Fruit fly (Drosophila melanogaster) whole organism, adult: Measurements from ENCODE around the gene CG9986.

Experiments used
- CG11617 ChIP-seq: fragments of 200-800 bp; sonication (Bioruptor generic); optimal IDR thresholded peaks from 2 replicates; lab custom pipeline; 2017; ENCODE audit warnings: mild to moderate bottlenecking, missing biosample characterization, missing genetic modification reagents, missing genetic modification characterization
- CG12768 ChIP-seq: fragments of 200-800 bp; sonication (Bioruptor generic); optimal IDR thresholded peaks from 2 replicates; lab custom pipeline; 2017; ENCODE audit warnings: missing biosample characterization, missing genetic modification characterization, mild to moderate bottlenecking, moderate library complexity, missing genetic modification reagents
- CG14711 ChIP-seq: fragments of 200-800 bp; sonication (Bioruptor generic); optimal IDR thresholded peaks from 2 replicates; lab custom pipeline; 2018; ENCODE audit warnings: missing biosample characterization, mild to moderate bottlenecking, missing genetic modification characterization, moderate library complexity
- CG1620 ChIP-seq: fragments of 200-800 bp; sonication (Bioruptor generic); optimal IDR thresholded peaks from 2 replicates; lab custom pipeline; 2016; ENCODE audit warnings: missing biosample characterization, missing genetic modification characterization
- CG33017 ChIP-seq: fragments of 200-800 bp; sonication (Bioruptor generic); optimal IDR thresholded peaks from 2 replicates; lab custom pipeline; 2018; ENCODE audit warnings: missing biosample characterization, mild to moderate bottlenecking, missing genetic modification characterization, moderate library complexity
- CG5204 ChIP-seq: fragments of 200-800 bp; sonication (Bioruptor generic); optimal IDR thresholded peaks from 2 replicates; lab custom pipeline; 2016; ENCODE audit warnings: missing biosample characterization, missing genetic modification characterization
- CG7045 ChIP-seq: fragments of 200-800 bp; sonication (Bioruptor generic); optimal IDR thresholded peaks from 2 replicates; lab custom pipeline; 2017; ENCODE audit warnings: missing biosample characterization, mild to moderate bottlenecking, missing genetic modification characterization
- CG7101 ChIP-seq: fragments of 200-800 bp; sonication (Bioruptor generic); optimal IDR thresholded peaks from 2 replicates; lab custom pipeline; 2018; ENCODE audit warnings: missing biosample characterization, mild to moderate bottlenecking, missing genetic modification characterization, moderate library complexity
- Clk ChIP-seq: fragments of 200-800 bp; sonication (Bioruptor generic); optimal IDR thresholded peaks from 2 replicates; lab custom pipeline; 2017; ENCODE audit warnings: missing biosample characterization, missing genetic modification characterization
- Crg-1 ChIP-seq: fragments of 200-800 bp; sonication (Bioruptor generic); optimal IDR thresholded peaks from 2 replicates; lab custom pipeline; 2016; ENCODE audit warnings: missing biosample characterization, missing genetic modification characterization
- Hr96 ChIP-seq: fragments of 200-800 bp; sonication (Bioruptor generic); optimal IDR thresholded peaks from 2 replicates; lab custom pipeline; 2016; ENCODE audit warnings: missing biosample characterization, missing genetic modification characterization
- Mnt ChIP-seq: fragments of 200-800 bp; sonication (Bioruptor generic); optimal IDR thresholded peaks from 2 replicates; lab custom pipeline; 2016; ENCODE audit warnings: missing biosample characterization, mild to moderate bottlenecking, missing genetic modification characterization
- bab1 ChIP-seq: fragments of 200-800 bp; sonication (Bioruptor generic); optimal IDR thresholded peaks from 3 replicates; lab custom pipeline; 2019; ENCODE audit warnings: missing biosample characterization, mild to moderate bottlenecking, missing genetic modification characterization, moderate library complexity
- cic ChIP-seq: fragments of 200-800 bp; sonication (Bioruptor generic); optimal IDR thresholded peaks from 2 replicates; lab custom pipeline; 2017; ENCODE audit warnings: missing biosample characterization, mild to moderate bottlenecking, missing genetic modification characterization, moderate library complexity
- cnc ChIP-seq, 2 experiments: fragments of >200 bp; optimal IDR thresholded peaks; 2 replicates each; lab custom pipeline; 2017
- kay ChIP-seq: fragments of 200-800 bp; sonication (Bioruptor generic); peaks from one replicate; lab custom pipeline; 2016; ENCODE audit warnings: missing biosample characterization, missing genetic modification characterization, borderline replicate concordance
- ovo ChIP-seq: fragments of 200-800 bp; sonication (Bioruptor generic); optimal IDR thresholded peaks from 2 replicates; lab custom pipeline; 2016; ENCODE audit warnings: missing biosample characterization, missing genetic modification characterization
- pad ChIP-seq: fragments of 200-800 bp; sonication (Bioruptor generic); optimal IDR thresholded peaks from 3 replicates; lab custom pipeline; 2017; ENCODE audit warnings: missing biosample characterization, missing genetic modification characterization, mild to moderate bottlenecking, moderate library complexity, missing genetic modification reagents
- tj ChIP-seq: fragments of 200-800 bp; sonication (Bioruptor generic); optimal IDR thresholded peaks from 3 replicates; lab custom pipeline; 2017; ENCODE audit warnings: missing biosample characterization, mild to moderate bottlenecking, missing genetic modification characterization, moderate library complexity
- toe ChIP-seq: fragments of 200-800 bp; sonication (Bioruptor generic); optimal IDR thresholded peaks from 2 replicates; lab custom pipeline; 2016; ENCODE audit warnings: missing biosample characterization, missing genetic modification characterization

CG9986 gene

dm6 chr3R:28580540-28581095, 25.3 kb upstream of the CG9986 start:
- TF ChIP-seq CG11617: peak; percentile 31
- peak; percentile 25 for TF ChIP-seq cic (GFP tag; lab: Kevin White, UChicago)
- TF ChIP-seq CG7045: no peak
- peak; percentile 23 for TF ChIP-seq Crg-1 (GFP tag; lab: Kevin White, UChicago)
- TF ChIP-seq CG12768 (GFP tag; lab: Kevin White, UChicago): peak; percentile 38
- TF ChIP-seq ovo: peak; percentile 70
- no peak for TF ChIP-seq CG5204 (GFP tag; lab: Kevin White, UChicago)

- TF ChIP-seq CG33017 (no peak), bab1 (GFP tag; lab: Kevin White, UChicago) (no peak), ovo (no peak), tj (GFP tag; lab: Kevin White, UChicago) (no peak), CG11617 (no peak), Hr96 (GFP tag; lab: Kevin White, UChicago) (no peak), CG7045 (no peak), cnc (optimal IDR thresholded peaks at IDR 0.05; lab: Kevin White, UChicago) (no peak), CG7101 (tag; lab: Kevin White, UChicago) (no peak), toe (GFP tag; lab: Kevin White, UChicago) (no peak), CG14711 (tag; lab: Kevin White, UChicago) (no peak)
Measured at dm6 chr3R:28582629-28583028, 23.2 kb upstream of the CG9986 start.

dm6 chr3R:28584237-28584834, 21.5 kb upstream of the CG9986 start:
- TF ChIP-seq Crg-1 (GFP tag; lab: Kevin White, UChicago) (no peak), toe (GFP tag; lab: Kevin White, UChicago) (no peak), ovo (no peak), kay (GFP tag; lab: Kevin White, UChicago) (no peak), cnc (optimal IDR thresholded peaks at IDR 0.05; lab: Kevin White, UChicago) (no peak), Hr96 (GFP tag; lab: Kevin White, UChicago) (no peak), CG33017 (no peak)

- TF ChIP-seq kay (GFP tag; lab: Kevin White, UChicago): peak; percentile 92
- peak; percentile 97 for TF ChIP-seq CG11617
- TF ChIP-seq CG14711 (tag; lab: Kevin White, UChicago): peak; percentile 82
- peak; percentile 97 for TF ChIP-seq Clk (GFP tag; lab: Kevin White, UChicago)
- TF ChIP-seq ovo: peak; percentile 99
- TF ChIP-seq cic (GFP tag; lab: Kevin White, UChicago): peak; percentile 98
- peak; percentile 96 for TF ChIP-seq CG1620 (GFP tag; lab: Kevin White, UChicago)
- TF ChIP-seq toe (GFP tag; lab: Kevin White, UChicago): peak; percentile 87
- peak; percentile 92 for TF ChIP-seq pad (GFP tag; lab: Kevin White, UChicago)
- peak; percentile 91 for TF ChIP-seq CG7101 (tag; lab: Kevin White, UChicago)
- peak; percentile 99 for TF ChIP-seq CG12768 (GFP tag; lab: Kevin White, UChicago)
- peak; percentile 92 for TF ChIP-seq CG5204 (GFP tag; lab: Kevin White, UChicago)
- TF ChIP-seq Mnt (GFP tag; lab: Kevin White, UChicago): peak; percentile 97
- TF ChIP-seq CG7045: peak; percentile 98
- TF ChIP-seq CG33017: peak; percentile 88
- TF ChIP-seq Crg-1 (GFP tag; lab: Kevin White, UChicago): peak; percentile 100
- peak; percentile 96 for TF ChIP-seq Hr96 (GFP tag; lab: Kevin White, UChicago)
- peak; percentile 79 for TF ChIP-seq tj (GFP tag; lab: Kevin White, UChicago)
- no peak for TF ChIP-seq cnc (optimal IDR thresholded peaks at IDR 0.05; lab: Kevin White, UChicago)
- no peak for TF ChIP-seq bab1 (GFP tag; lab: Kevin White, UChicago)
Measured at dm6 chr3R:28585076-28585821, 20.6 kb upstream of the CG9986 start, which contains the start of gene fkh. fkh (minus strand) TSS chr3R:28585264.

- TF ChIP-seq CG7101 (tag; lab: Kevin White, UChicago) (no peak), cic (GFP tag; lab: Kevin White, UChicago) (no peak), tj (GFP tag; lab: Kevin White, UChicago) (no peak), Clk (GFP tag; lab: Kevin White, UChicago) (no peak), pad (GFP tag; lab: Kevin White, UChicago) (no peak), CG5204 (GFP tag; lab: Kevin White, UChicago) (no peak), Hr96 (GFP tag; lab: Kevin White, UChicago) (no peak), CG7045 (no peak), toe (GFP tag; lab: Kevin White, UChicago) (no peak), CG12768 (GFP tag; lab: Kevin White, UChicago) (no peak), ovo (no peak), CG11617 (no peak), CG33017 (no peak), Mnt (GFP tag; lab: Kevin White, UChicago) (no peak), cnc (optimal IDR thresholded peaks at IDR 0.05; lab: Kevin White, UChicago) (no peak)
Measured at dm6 chr3R:28586224-28586623, 19.7 kb upstream of the CG9986 start.

- no peak for TF ChIP-seq Clk (GFP tag; lab: Kevin White, UChicago)
- peak; percentile 29 for TF ChIP-seq ovo
- peak; percentile 65 for TF ChIP-seq Crg-1 (GFP tag; lab: Kevin White, UChicago)
- TF ChIP-seq kay (GFP tag; lab: Kevin White, UChicago): peak; percentile 90
- peak; percentile 23 for TF ChIP-seq CG12768 (GFP tag; lab: Kevin White, UChicago)
- peak; percentile 30 for TF ChIP-seq CG1620 (GFP tag; lab: Kevin White, UChicago)
- TF ChIP-seq CG7101 (tag; lab: Kevin White, UChicago): peak; percentile 12
- TF ChIP-seq CG7045: peak; percentile 53
- no peak for TF ChIP-seq toe (GFP tag; lab: Kevin White, UChicago)
- TF ChIP-seq pad (GFP tag; lab: Kevin White, UChicago): peak; percentile 12
- no peak for TF ChIP-seq CG14711 (tag; lab: Kevin White, UChicago)
- peak; percentile 33 for TF ChIP-seq CG11617
- TF ChIP-seq Mnt (GFP tag; lab: Kevin White, UChicago): peak; percentile 9
Measured at dm6 chr3R:28586943-28587342, 18.9 kb upstream of the CG9986 start.
